Worm (Caenorhabditis elegans) whole organism, L1 larva: Measurements from ENCODE around the gene srd-45.

ENCODE experiments used
- pax-3 ChIP-seq: fragments of 200-800 bp; sonication (Bioruptor generic); optimal IDR thresholded peaks from 2 replicates; lab custom pipeline; 2018; ENCODE audit warnings: mild to moderate bottlenecking, missing genetic modification characterization, moderate library complexity, missing compliant biosample characterization
- skn-1 ChIP-seq: fragments of 150-350 bp; optimal IDR thresholded peaks from 2 replicates; lab custom pipeline; 2014; ENCODE audit warnings: missing biosample characterization, missing genetic modification characterization
- unc-62 ChIP-seq: fragments of 150-350 bp; optimal IDR thresholded peaks from 2 replicates; lab custom pipeline; 2014; ENCODE audit warnings: missing biosample characterization, missing genetic modification reagents, missing genetic modification characterization

- TF ChIP-seq pax-3 (tag; lab: Kevin White, UChicago): no peak
- no peak for TF ChIP-seq unc-62 (GFP tag; lab: Kevin White, UChicago)
- TF ChIP-seq skn-1 (tag; lab: Kevin White, UChicago): no peak
Observed at ce11 chrX:12335808-12336207, 7.0 kb downstream of the srd-45 start, which contains the start of gene srd-48.
